Worm (Caenorhabditis elegans) whole organism, young adult: ENCODE results near the gene egl-21.

Source experiments
- madf-8 ChIP-seq: fragments of 200-800 bp; sonication (Bioruptor generic); conservative IDR thresholded peaks from 2 replicates; pipeline ENCODE4 v1.3.6; 2022; ENCODE audit warnings: missing genetic modification reagents, missing genetic modification characterization, missing compliant biosample characterization
- nfya-1 ChIP-seq: sonication (generic microtip); optimal IDR thresholded peaks from 2 replicates; lab custom pipeline; 2017; ENCODE audit warnings: antibody characterized with exemption, missing compliant biosample characterization, missing genetic modification characterization, borderline replicate concordance; ENCODE audit not compliant: insufficient read depth

ce11 chrIV:10466398-10466797 is 15.2 kb downstream of the egl-21 start:
- TF ChIP-seq nfya-1 (tag; lab: Kevin White, UChicago) (no peak), madf-8 (GFP tag; lab: Robert Waterston, UW) (no peak)
